Worm (Caenorhabditis elegans): ENCODE results near the gene lin-14.

Gene lin-14

ce11 chrX:11467320-11467732 lies 2.0 kb downstream of the lin-14 start:
- no peak for TF ChIP-seq nhr-28 (tag; optimal IDR thresholded peaks at IDR 0.05)
- TF ChIP-seq fkh-10 (GFP tag; optimal IDR thresholded peaks at IDR 0.05) = peak; percentile 90
- TF ChIP-seq php-3 (GFP tag; IDR thresholded peaks at IDR 0.05) = no peak
- no peak for TF ChIP-seq egl-27 (tag; optimal IDR thresholded peaks at IDR 0.05)
- no peak for TF ChIP-seq ztf-11 (tag; optimal IDR thresholded peaks at IDR 0.05)
- peak; percentile 21 for TF ChIP-seq spr-1 (tag; optimal IDR thresholded peaks at IDR 0.05)
- no peak for TF ChIP-seq mxl-2 (GFP tag; conservative IDR thresholded peaks at IDR 0.05)
- no peak for TF ChIP-seq T20F7.1 (GFP tag; optimal IDR thresholded peaks at IDR 0.05)
- TF ChIP-seq daf-16 (GFP tag; optimal IDR thresholded peaks at IDR 0.05) = peak in 1 of 2 experiments; percentile 15
- TF ChIP-seq daf-16 (tag; optimal IDR thresholded peaks at IDR 0.05) = no peak
- TF ChIP-seq set-16 (GFP tag; IDR thresholded peaks at IDR 0.05) = peak; percentile 67
- peak; percentile 44; the same call in 1 of the 2 replicates for TF ChIP-seq pha-4 (GFP tag; IDR thresholded peaks at IDR 0.05)
- no peak for TF ChIP-seq pha-4 (tag; optimal IDR thresholded peaks at IDR 0.05)
- no peak for TF ChIP-seq duxl-1 (tag; optimal IDR thresholded peaks at IDR 0.05; ENCODE audit: poor library complexity)
- TF ChIP-seq zfp-2 (tag; optimal IDR thresholded peaks at IDR 0.05) = no peak
- TF ChIP-seq F44E2.7 (GFP tag; IDR thresholded peaks at IDR 0.05) = no peak
- TF ChIP-seq ceh-32 (tag; optimal IDR thresholded peaks at IDR 0.05; ENCODE audit: poor library complexity) = peak; percentile 32
- 0 out of 2 replicates have a peak, but pooled peaks have one; percentile 5 for TF ChIP-seq ZK337.2 (GFP tag; IDR thresholded peaks at IDR 0.05)
- no peak for TF ChIP-seq nhr-10 (tag; optimal IDR thresholded peaks at IDR 0.05)
- no peak for TF ChIP-seq dpl-1 (GFP tag; optimal IDR thresholded peaks at IDR 0.05)
- no peak for TF ChIP-seq nhr-25 (tag; optimal IDR thresholded peaks at IDR 0.05; ENCODE audit: borderline replicate concordance, insufficient read depth)
- 0 out of 2 replicates have a peak, but pooled peaks have one; percentile 57 for TF ChIP-seq daf-19 (GFP tag; conservative IDR thresholded peaks at IDR 0.05)
- TF ChIP-seq snpc-1.2 (GFP tag; IDR thresholded peaks at IDR 0.05) = no peak
- TF ChIP-seq nhr-77 (tag; optimal IDR thresholded peaks at IDR 0.05) = no peak
- peak; percentile 89 for TF ChIP-seq mep-1 (tag; optimal IDR thresholded peaks at IDR 0.05)
- no peak for TF ChIP-seq jun-1 (tag; optimal IDR thresholded peaks at IDR 0.05)
- TF ChIP-seq unc-62 (GFP tag; optimal IDR thresholded peaks at IDR 0.05 in 1 of 2) = peak in 1 of 2 experiments; percentile 97
- TF ChIP-seq unc-62 (tag; optimal IDR thresholded peaks at IDR 0.05) = no peak
- TF ChIP-seq lim-7 (GFP tag; IDR thresholded peaks at IDR 0.05) = no peak
- TF ChIP-seq mes-2 (tag; optimal IDR thresholded peaks at IDR 0.05; ENCODE audit: poor library complexity, severe bottlenecking) = peak; percentile 55
- TF ChIP-seq cey-2 (tag; optimal IDR thresholded peaks at IDR 0.05; ENCODE audit: borderline replicate concordance, insufficient read depth) = no peak
- no peak for TF ChIP-seq ZK546.5 (tag; optimal IDR thresholded peaks at IDR 0.05)
- TF ChIP-seq hlh-11 (tag; optimal IDR thresholded peaks at IDR 0.05) = peak; percentile 73
- no peak for TF ChIP-seq lin-39 (tag; optimal IDR thresholded peaks at IDR 0.05)
- TF ChIP-seq nhr-48 (tag; optimal IDR thresholded peaks at IDR 0.05) = no peak
- TF ChIP-seq nhr-41 (GFP tag; IDR thresholded peaks at IDR 0.05) = no peak
- no peak for TF ChIP-seq lin-29 (GFP tag; IDR thresholded peaks at IDR 0.05)
- TF ChIP-seq zip-11 (GFP tag; IDR thresholded peaks at IDR 0.05) = no peak
- TF ChIP-seq spr-3 (GFP tag; optimal IDR thresholded peaks at IDR 0.05) = no peak
- TF ChIP-seq nhr-6 (tag; optimal IDR thresholded peaks at IDR 0.05) = peak; percentile 9
- TF ChIP-seq ctbp-1 (GFP tag; IDR thresholded peaks at IDR 0.05) = peak; percentile 80
- no peak for TF ChIP-seq unc-130 (GFP tag; optimal IDR thresholded peaks at IDR 0.05)
- no peak for TF ChIP-seq madf-5 (GFP tag; IDR thresholded peaks at IDR 0.05)
- TF ChIP-seq daf-12 (tag; optimal IDR thresholded peaks at IDR 0.05) = no peak
- no peak for TF ChIP-seq R02D3.7 (tag; optimal IDR thresholded peaks at IDR 0.05)
- TF ChIP-seq lin-13 (GFP tag; optimal IDR thresholded peaks at IDR 0.05) = peak; percentile 35
- TF ChIP-seq saeg-2 (GFP tag; IDR thresholded peaks at IDR 0.05) = 0 out of 2 replicates have a peak, but pooled peaks have one; percentile 16
- TF ChIP-seq Y75B8A.6 (GFP tag; IDR thresholded peaks at IDR 0.05) = no peak
- TF ChIP-seq snpc-4 (tag; optimal IDR thresholded peaks at IDR 0.05) = no peak
- peak; percentile 34; the same call in 1 of the 2 replicates for TF ChIP-seq egl-43 (GFP tag; IDR thresholded peaks at IDR 0.05)
- no peak for TF ChIP-seq lin-15B (tag; optimal IDR thresholded peaks at IDR 0.05)
- TF ChIP-seq lir-3 (tag; optimal IDR thresholded peaks at IDR 0.05) = no peak

Data from whole organism, L4 larva.